Worm (Caenorhabditis elegans) whole organism, L2 larva: Measurements from ENCODE around the gene srsx-38.
"Not testable (repeated sequence)": the region's sequence is repeated elsewhere in the genome, so short reads cannot be mapped to it uniquely, and the experiment has no call there.

ENCODE experiments used
- C34F6.9 ChIP-seq: fragments of 150-350 bp; optimal IDR thresholded peaks from 2 replicates; lab custom pipeline; 2014; ENCODE audit warnings: missing biosample characterization, missing genetic modification characterization
- R02D3.7 ChIP-seq: fragments of 150-350 bp; optimal IDR thresholded peaks from 2 replicates; lab custom pipeline; 2014; ENCODE audit warnings: missing biosample characterization, missing genetic modification characterization
- Y55F3AM.14 ChIP-seq: fragments of 200-800 bp; sonication (Bioruptor generic); optimal IDR thresholded peaks from 2 replicates; lab custom pipeline; 2018; ENCODE audit warnings: mild to moderate bottlenecking, missing genetic modification characterization, missing compliant biosample characterization
- ZK546.5 ChIP-seq: sonication (generic microtip); optimal IDR thresholded peaks from 2 replicates; lab custom pipeline; 2017; ENCODE audit warnings: missing biosample characterization, missing genetic modification characterization
- alr-1 ChIP-seq: fragments of 150-350 bp; optimal IDR thresholded peaks from 2 replicates; lab custom pipeline; 2014; ENCODE audit warnings: missing biosample characterization, missing genetic modification characterization
- aly-2 ChIP-seq: fragments of 150-350 bp; optimal IDR thresholded peaks from 2 replicates; lab custom pipeline; 2014; ENCODE audit warnings: missing biosample characterization, missing genetic modification characterization
- ama-1 ChIP-seq: fragments of 150-350 bp; optimal IDR thresholded peaks from 2 replicates; lab custom pipeline; 2018; ENCODE audit warnings: inconsistent platforms
- ceh-16 ChIP-seq: fragments of 150-350 bp; optimal IDR thresholded peaks from 2 replicates; lab custom pipeline; 2014; ENCODE audit warnings: missing biosample characterization, missing genetic modification characterization
- ceh-82 ChIP-seq: fragments of 150-350 bp; optimal IDR thresholded peaks from 2 replicates; lab custom pipeline; 2014; ENCODE audit warnings: missing biosample characterization, missing genetic modification characterization
- dmd-4 ChIP-seq: sonication (generic microtip); optimal IDR thresholded peaks from 2 replicates; lab custom pipeline; 2017; ENCODE audit warnings: missing biosample characterization, missing genetic modification characterization
- egl-27 ChIP-seq: sonication (generic microtip); optimal IDR thresholded peaks from 3 replicates; lab custom pipeline; 2017; ENCODE audit warnings: missing biosample characterization, missing genetic modification reagents, missing genetic modification characterization
- elt-1 ChIP-seq: fragments of 150-350 bp; optimal IDR thresholded peaks from 2 replicates; lab custom pipeline; 2014; ENCODE audit warnings: missing biosample characterization, missing genetic modification characterization
- elt-3 ChIP-seq: sonication (generic microtip); optimal IDR thresholded peaks from 2 replicates; lab custom pipeline; 2017; ENCODE audit warnings: missing biosample characterization, missing genetic modification characterization
- fos-1 ChIP-seq: fragments of 150-350 bp; optimal IDR thresholded peaks from 2 replicates; lab custom pipeline; 2014; ENCODE audit warnings: missing biosample characterization, missing genetic modification characterization
- gmeb-1 ChIP-seq: fragments of 150-350 bp; optimal IDR thresholded peaks from 2 replicates; lab custom pipeline; 2014; ENCODE audit warnings: missing biosample characterization, missing genetic modification characterization
- lin-11 ChIP-seq: fragments of 150-350 bp; sonication (generic microtip); optimal IDR thresholded peaks from 2 replicates; lab custom pipeline; 2014; ENCODE audit warnings: missing biosample characterization, missing genetic modification characterization, inconsistent platforms, mixed read lengths
- lin-13 ChIP-seq: fragments of 150-350 bp; optimal IDR thresholded peaks from 2 replicates; lab custom pipeline; 2014; ENCODE audit warnings: missing biosample characterization, missing genetic modification reagents, missing genetic modification characterization
- lin-39 ChIP-seq: fragments of 150-350 bp; optimal IDR thresholded peaks from 2 replicates; lab custom pipeline; 2014; ENCODE audit warnings: missing biosample characterization, missing genetic modification reagents, missing genetic modification characterization
- lsy-2 ChIP-seq, 2 experiments: fragments of 150-350 bp in 1 of 2; sonication (generic microtip) in 1 of 2; optimal IDR thresholded peaks; 2 replicates each; lab custom pipeline; 2014 to 2017; ENCODE audit warnings: missing biosample characterization in 2 of 2, missing genetic modification characterization in 2 of 2
- mdl-1 ChIP-seq, 2 experiments: fragments of 150-350 bp in 1 of 2; sonication (generic microtip) in 1 of 2; optimal IDR thresholded peaks; 2 replicates each; lab custom pipeline; 2017; ENCODE audit warnings: missing biosample characterization in 2 of 2, missing genetic modification characterization in 2 of 2
- nhr-11 ChIP-seq: fragments of 150-350 bp; optimal IDR thresholded peaks from 2 replicates; lab custom pipeline; 2014; ENCODE audit warnings: missing biosample characterization, missing genetic modification characterization
- nhr-12 ChIP-seq: fragments of 150-350 bp; optimal IDR thresholded peaks from 2 replicates; lab custom pipeline; 2014; ENCODE audit warnings: missing biosample characterization, missing genetic modification characterization
- nhr-129 ChIP-seq: fragments of 150-350 bp; optimal IDR thresholded peaks from 2 replicates; lab custom pipeline; 2014; ENCODE audit warnings: missing biosample characterization, missing genetic modification characterization
- nhr-21 ChIP-seq: fragments of 150-350 bp; optimal IDR thresholded peaks from 2 replicates; lab custom pipeline; 2014; ENCODE audit warnings: missing biosample characterization, missing genetic modification characterization
- nhr-23 ChIP-seq: fragments of 150-350 bp; optimal IDR thresholded peaks from 2 replicates; lab custom pipeline; 2014; ENCODE audit warnings: missing biosample characterization, missing genetic modification reagents, missing genetic modification characterization
- nhr-25 ChIP-seq: fragments of 150-350 bp; sonication (generic microtip); optimal IDR thresholded peaks from 3 replicates; lab custom pipeline; 2014; ENCODE audit warnings: missing biosample characterization, missing genetic modification characterization
- nhr-6 ChIP-seq: fragments of 150-350 bp; optimal IDR thresholded peaks from 2 replicates; lab custom pipeline; 2014; ENCODE audit warnings: missing biosample characterization, missing genetic modification characterization
- nhr-77 ChIP-seq: fragments of 150-350 bp; optimal IDR thresholded peaks from 2 replicates; lab custom pipeline; 2014; ENCODE audit warnings: missing biosample characterization, missing genetic modification characterization
- peb-1 ChIP-seq: fragments of 150-350 bp; optimal IDR thresholded peaks from 2 replicates; lab custom pipeline; 2014; ENCODE audit warnings: missing biosample characterization, missing genetic modification characterization
- sem-4 ChIP-seq: fragments of 150-350 bp; optimal IDR thresholded peaks from 2 replicates; lab custom pipeline; 2014; ENCODE audit warnings: missing biosample characterization, missing genetic modification reagents, missing genetic modification characterization
- skn-1 ChIP-seq: sonication (generic microtip); optimal IDR thresholded peaks from 2 replicates; lab custom pipeline; 2017; ENCODE audit warnings: missing biosample characterization, missing genetic modification characterization
- sma-9 ChIP-seq, 2 experiments: fragments of 150-350 bp in 1 of 2; sonication (generic microtip) in 1 of 2; optimal IDR thresholded peaks; 2 replicates each; lab custom pipeline; 2014 to 2016; ENCODE audit warnings: missing genetic modification characterization in 2 of 2, mild to moderate bottlenecking in 1 of 2, missing biosample characterization in 1 of 2, missing compliant biosample characterization in 1 of 2, missing genetic modification reagents in 1 of 2, moderate library complexity in 1 of 2
- snpc-4 ChIP-seq: fragments of 150-350 bp; optimal IDR thresholded peaks from 2 replicates; lab custom pipeline; 2014; ENCODE audit warnings: missing biosample characterization, missing genetic modification characterization
- unc-39 ChIP-seq: fragments of 150-350 bp; optimal IDR thresholded peaks from 2 replicates; lab custom pipeline; 2014; ENCODE audit warnings: missing biosample characterization, missing genetic modification characterization
- unc-55 ChIP-seq: fragments of 150-350 bp; sonication (generic microtip); optimal IDR thresholded peaks from 3 replicates; lab custom pipeline; 2014; ENCODE audit warnings: missing biosample characterization, missing genetic modification reagents, missing genetic modification characterization
- unc-62 ChIP-seq: fragments of 150-350 bp; optimal IDR thresholded peaks from 2 replicates; lab custom pipeline; 2014; ENCODE audit warnings: missing biosample characterization, missing genetic modification reagents, missing genetic modification characterization
- zag-1 ChIP-seq: fragments of 150-350 bp; optimal IDR thresholded peaks from 2 replicates; lab custom pipeline; 2014; ENCODE audit warnings: missing biosample characterization, missing genetic modification characterization
- ztf-1 ChIP-seq: fragments of 200-800 bp; sonication (Bioruptor generic); conservative IDR thresholded peaks from 2 replicates; pipeline ENCODE4 v1.3.6; 2022; ENCODE audit warnings: missing genetic modification characterization, missing compliant biosample characterization
- ztf-11 ChIP-seq: sonication (generic microtip); optimal IDR thresholded peaks from 2 replicates; lab custom pipeline; 2017; ENCODE audit warnings: missing biosample characterization, missing genetic modification characterization

srsx-38 gene

DNA sequence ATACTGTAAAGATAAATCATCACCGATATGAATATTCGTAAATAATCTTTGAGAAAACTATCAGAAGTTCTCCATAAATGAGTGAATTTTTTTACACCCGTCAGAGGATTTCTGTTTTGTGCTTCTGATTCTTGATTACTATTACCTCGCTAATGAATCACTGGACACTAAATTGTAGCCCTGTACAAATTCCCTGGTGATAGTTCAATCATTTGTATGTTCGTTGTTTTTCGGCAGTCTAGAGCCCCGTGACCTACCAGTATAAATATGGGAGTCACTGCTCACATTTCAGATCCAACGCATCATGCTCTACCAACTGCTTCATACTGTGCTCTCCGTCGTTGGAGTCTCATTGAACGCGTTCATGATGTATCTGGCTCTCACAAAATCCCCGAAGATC is 4.2 kb downstream of the srsx-38 start, which contains the start of gene srd-27:
srd-27 (plus strand) TSS at position 301 of the 400 bp plus-strand sequence.
- TF ChIP-seq nhr-6, nhr-21, nhr-77 (tag; lab: Kevin White, UChicago): not testable (repeated sequence)

ce11 chrV:15802623-15803022 is 4.7 kb downstream of the srsx-38 start, which contains the start of gene T26E4.9:
TSS of gene T26E4.9 (minus strand) at chrV:15802723.
- not testable (repeated sequence) for TF ChIP-seq zag-1; elt-1 (tag; lab: Kevin White, UChicago); nhr-77 (tag; lab: Kevin White, UChicago)

DNA sequence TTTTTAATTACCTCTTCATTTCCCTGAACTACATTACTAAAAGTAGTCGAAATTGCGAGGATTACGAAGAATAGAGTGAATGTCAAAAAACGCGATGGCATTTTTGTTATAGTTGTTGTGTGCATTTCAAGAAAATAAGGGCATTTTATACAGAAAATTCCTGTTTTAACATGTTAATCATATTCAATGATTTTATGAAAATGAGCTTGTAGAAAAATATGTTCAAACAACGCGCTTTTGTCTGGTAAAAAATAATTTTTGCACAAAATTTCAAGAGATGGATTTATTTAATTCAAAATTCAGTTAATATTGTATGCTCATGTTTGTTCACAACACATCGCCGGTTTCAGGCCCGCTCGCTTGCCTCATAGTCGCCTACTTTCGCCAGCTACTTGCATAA is 9.2 kb downstream of the srsx-38 start, which contains the start of gene T26E4.10:
T26E4.10 (minus strand) TSS at position 101 of the 400 bp plus-strand sequence.
- TF ChIP-seq nhr-11 = no peak
- no peak for TF ChIP-seq mdl-1 (tag; optimal IDR thresholded peaks at IDR 0.05; lab: Kevin White, UChicago)
- TF ChIP-seq nhr-23 (tag; lab: Kevin White, UChicago) = no peak
- TF ChIP-seq snpc-4 (tag; lab: Kevin White, UChicago) = no peak
- no peak for TF ChIP-seq sem-4 (tag; lab: Kevin White, UChicago)
- TF ChIP-seq nhr-12 (tag; lab: Kevin White, UChicago) = no peak
- TF ChIP-seq skn-1 = no peak
- TF ChIP-seq nhr-25 = no peak
- TF ChIP-seq peb-1 = no peak
- no peak for TF ChIP-seq nhr-129 (tag; lab: Kevin White, UChicago)
- no peak for TF ChIP-seq sma-9 (GFP tag; optimal IDR thresholded peaks at IDR 0.05; lab: Kevin White, UChicago)
- TF ChIP-seq sma-9 (tag; optimal IDR thresholded peaks at IDR 0.05; lab: Kevin White, UChicago) = no peak
- TF ChIP-seq ztf-1 (GFP tag; lab: Robert Waterston, UW) = no peak
- no peak for TF ChIP-seq lin-13 (GFP tag; lab: Kevin White, UChicago)
- no peak for TF ChIP-seq ceh-16
- TF ChIP-seq dmd-4 (tag; lab: Kevin White, UChicago) = no peak
- no peak for TF ChIP-seq unc-55 (GFP tag; lab: Kevin White, UChicago)
- TF ChIP-seq Y55F3AM.14 (GFP tag; lab: Kevin White, UChicago) = no peak
- no peak for TF ChIP-seq gmeb-1 (tag; lab: Kevin White, UChicago)

- TF ChIP-seq sma-9 (GFP tag; optimal IDR thresholded peaks at IDR 0.05; lab: Kevin White, UChicago) (no peak), sma-9 (tag; optimal IDR thresholded peaks at IDR 0.05; lab: Kevin White, UChicago) (no peak), nhr-129 (tag; lab: Kevin White, UChicago) (no peak), nhr-12 (tag; lab: Kevin White, UChicago) (no peak), unc-55 (GFP tag; lab: Kevin White, UChicago) (no peak), egl-27 (tag; lab: Kevin White, UChicago) (no peak)
Observed at ce11 chrV:15796087-15796486, 11.2 kb downstream of the srsx-38 start, which contains the start of gene nhr-223. TSS of gene nhr-223 (plus strand) at chrV:15796387.

ce11 chrV:15793270-15793669 is 14.1 kb downstream of the srsx-38 start, which contains the start of gene T26E4.7:
TSS of gene T26E4.7 (plus strand) at chrV:15793570.
- TF ChIP-seq R02D3.7 (tag; lab: Kevin White, UChicago) (no peak), ceh-82 (tag; lab: Kevin White, UChicago) (no peak), gmeb-1 (tag; lab: Kevin White, UChicago) (no peak), aly-2 (tag; lab: Kevin White, UChicago) (no peak), snpc-4 (tag; lab: Kevin White, UChicago) (no peak), nhr-6 (tag; lab: Kevin White, UChicago) (no peak), alr-1 (tag; lab: Kevin White, UChicago) (no peak), lin-11 (tag; lab: Kevin White, UChicago) (no peak), lin-39 (tag; lab: Kevin White, UChicago) (no peak), nhr-77 (tag; lab: Kevin White, UChicago) (no peak), peb-1 (no peak)
- TF ChIP-seq, all 48 proteins: peak for 0

DNA sequence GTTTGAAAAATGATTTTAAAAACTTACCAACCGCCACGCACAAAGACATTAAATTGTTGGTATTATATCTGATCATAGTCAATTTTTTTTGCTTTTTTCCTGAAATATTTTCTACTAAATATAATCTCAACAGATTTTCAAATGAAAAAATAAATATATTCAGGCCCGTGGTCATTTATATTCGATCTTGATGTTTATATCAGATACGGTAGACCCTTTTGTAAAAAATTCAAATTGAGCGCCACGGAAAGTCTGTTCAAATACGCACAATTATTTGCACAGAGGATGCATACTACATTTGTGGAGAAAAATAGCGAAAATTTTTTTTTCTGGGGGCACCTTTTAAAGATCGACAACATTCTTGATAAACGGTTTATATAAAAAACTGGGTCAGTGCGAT is 14.9 kb downstream of the srsx-38 start, which contains the start of gene T26E4.4:
T26E4.4 (minus strand) TSS at position 101 of the 400 bp plus-strand sequence.
- no peak for TF ChIP-seq skn-1
- TF ChIP-seq ZK546.5 (tag; lab: Kevin White, UChicago) = no peak
- TF ChIP-seq sma-9 (GFP tag; optimal IDR thresholded peaks at IDR 0.05; lab: Kevin White, UChicago) = no peak
- TF ChIP-seq sma-9 (tag; optimal IDR thresholded peaks at IDR 0.05; lab: Kevin White, UChicago) = no peak
- no peak for TF ChIP-seq peb-1
- TF ChIP-seq fos-1 (tag; lab: Kevin White, UChicago) = no peak
- no peak for TF ChIP-seq ztf-11 (tag; lab: Kevin White, UChicago)
- TF ChIP-seq ama-1 (lab: Kevin White, UChicago) = no peak
- no peak for TF ChIP-seq unc-39 (tag; lab: Kevin White, UChicago)
- no peak for TF ChIP-seq unc-55 (GFP tag; lab: Kevin White, UChicago)
- no peak for TF ChIP-seq nhr-23 (tag; lab: Kevin White, UChicago)
- TF ChIP-seq elt-3 (tag; lab: Kevin White, UChicago) = no peak
- no peak for TF ChIP-seq lin-39 (tag; lab: Kevin White, UChicago)
- no peak for TF ChIP-seq lin-13 (GFP tag; lab: Kevin White, UChicago)
- TF ChIP-seq snpc-4 (tag; lab: Kevin White, UChicago) = no peak
- no peak for TF ChIP-seq unc-62
- TF ChIP-seq lsy-2 (tag; optimal IDR thresholded peaks at IDR 0.05; lab: Kevin White, UChicago) = no peak
- no peak for TF ChIP-seq sem-4 (tag; lab: Kevin White, UChicago)
- TF ChIP-seq ztf-1 (GFP tag; lab: Robert Waterston, UW) = no peak
- TF ChIP-seq C34F6.9 = no peak
